Fruit fly (Drosophila melanogaster) whole organism, embryonic: ENCODE measurements around the gene Mgat4b.

Experiments
- Ada2b ChIP-seq: fragments of 200-800 bp; sonication (Bioruptor generic); IDR thresholded peaks from 2 replicates; pipeline ENCODE4 v1.3.6; 2022; ENCODE audit warnings: missing biosample characterization, missing genetic modification characterization
- Adf1 ChIP-seq: fragments of 200-800 bp; sonication (Bioruptor generic); IDR thresholded peaks from 2 replicates; pipeline ENCODE4 v1.3.6; 2022; ENCODE audit warnings: missing biosample characterization, missing genetic modification characterization
- B-H1 ChIP-seq: fragments of 200-800 bp; sonication (Bioruptor generic); IDR thresholded peaks from 3 replicates; pipeline ENCODE4 v1.3.6; 2022; ENCODE audit warnings: missing biosample characterization, missing genetic modification characterization
- CG11093 ChIP-seq: fragments of 200-800 bp; sonication (Bioruptor generic); IDR thresholded peaks from 3 replicates; pipeline ENCODE4 v1.3.6; 2022; ENCODE audit warnings: missing biosample characterization, missing genetic modification characterization
- CG11247 ChIP-seq: fragments of 200-800 bp; sonication (Bioruptor generic); IDR thresholded peaks from 2 replicates; pipeline ENCODE4 v1.3.6; 2022; ENCODE audit warnings: missing biosample characterization, missing genetic modification characterization
- CG12071 ChIP-seq: fragments of 200-800 bp; sonication (Bioruptor generic); optimal IDR thresholded peaks from 3 replicates; lab custom pipeline; 2018; ENCODE audit warnings: missing biosample characterization, mild to moderate bottlenecking, missing genetic modification characterization
- CG12299 ChIP-seq: fragments of 200-800 bp; sonication (Bioruptor generic); optimal IDR thresholded peaks from 2 replicates; lab custom pipeline; 2018; ENCODE audit warnings: missing biosample characterization, mild to moderate bottlenecking, missing genetic modification characterization
- CG16863 ChIP-seq: fragments of 200-800 bp; sonication (Bioruptor generic); optimal IDR thresholded peaks from 3 replicates; lab custom pipeline; 2016; ENCODE audit warnings: missing biosample characterization, missing genetic modification characterization
- CG17359 ChIP-seq: fragments of 200-800 bp; sonication (Bioruptor generic); optimal IDR thresholded peaks from 3 replicates; lab custom pipeline; 2018; ENCODE audit warnings: missing biosample characterization, mild to moderate bottlenecking, missing genetic modification characterization, moderate library complexity
- CG2712 ChIP-seq: fragments of 200-800 bp; optimal IDR thresholded peaks from 3 replicates; lab custom pipeline; 2019; ENCODE audit warnings: missing biosample characterization, mild to moderate bottlenecking, missing genetic modification characterization, moderate library complexity
- CG32767 ChIP-seq: fragments of 200-800 bp; sonication (Bioruptor generic); IDR thresholded peaks from 2 replicates; pipeline ENCODE4 v1.3.6; 2022; ENCODE audit warnings: missing biosample characterization, missing genetic modification characterization
- CG4360 ChIP-seq: fragments of 200-800 bp; sonication (Bioruptor generic); IDR thresholded peaks from 2 replicates; pipeline ENCODE4 v1.3.6; 2022; ENCODE audit warnings: missing biosample characterization, missing genetic modification characterization
- CG6791 ChIP-seq: fragments of 200-800 bp; sonication (Bioruptor generic); IDR thresholded peaks from 3 replicates; pipeline ENCODE4 v1.3.6; 2022; ENCODE audit warnings: missing biosample characterization, missing genetic modification characterization; ENCODE audit not compliant: partially characterized antibody
- CG8281 ChIP-seq: fragments of 200-800 bp; sonication (Bioruptor generic); optimal IDR thresholded peaks from 2 replicates; lab custom pipeline; 2018; ENCODE audit warnings: missing biosample characterization, mild to moderate bottlenecking, missing genetic modification characterization, moderate library complexity
- CG9609 ChIP-seq: fragments of 200-800 bp; sonication (Bioruptor generic); optimal IDR thresholded peaks from 3 replicates; lab custom pipeline; 2016; ENCODE audit warnings: missing biosample characterization, missing genetic modification characterization
- D19B ChIP-seq: fragments of 200-800 bp; sonication (Bioruptor generic); optimal IDR thresholded peaks from 2 replicates; lab custom pipeline; 2017; ENCODE audit warnings: missing biosample characterization, mild to moderate bottlenecking, missing genetic modification characterization
- Dip2 ChIP-seq: fragments of 200-800 bp; sonication (Bioruptor generic); IDR thresholded peaks from 2 replicates; pipeline ENCODE4 v1.3.6; 2022; ENCODE audit warnings: missing biosample characterization, missing genetic modification characterization
- Dip3 ChIP-seq: fragments of 200-800 bp; sonication (Bioruptor generic); optimal IDR thresholded peaks from 3 replicates; lab custom pipeline; 2016; ENCODE audit warnings: missing biosample characterization, missing genetic modification characterization
- E2f2 ChIP-seq: fragments of 200-800 bp; sonication (Bioruptor generic); IDR thresholded peaks from 2 replicates; pipeline ENCODE4 v1.3.6; 2022; ENCODE audit warnings: missing biosample characterization, missing genetic modification characterization
- Ets97D ChIP-seq: fragments of 200-800 bp; sonication (Bioruptor generic); optimal IDR thresholded peaks from 3 replicates; lab custom pipeline; 2016; ENCODE audit warnings: missing biosample characterization, missing genetic modification characterization
- HHEX ChIP-seq: fragments of 200-800 bp; sonication (Bioruptor generic); optimal IDR thresholded peaks from 3 replicates; lab custom pipeline; 2017; ENCODE audit warnings: missing biosample characterization, mild to moderate bottlenecking, missing genetic modification characterization, missing genetic modification reagents
- Lpt ChIP-seq: fragments of >200 bp; optimal IDR thresholded peaks from 2 replicates; lab custom pipeline; 2018; ENCODE audit warnings: missing biosample characterization, missing genetic modification characterization
- NFAT ChIP-seq: fragments of 200-800 bp; sonication (Bioruptor generic); IDR thresholded peaks from 2 replicates; pipeline ENCODE4 v1.3.6; 2022; ENCODE audit warnings: missing biosample characterization, missing genetic modification characterization
- Optix ChIP-seq: fragments of 200-800 bp; sonication (Bioruptor generic); IDR thresholded peaks from 3 replicates; pipeline ENCODE4 v1.3.6; 2022; ENCODE audit warnings: missing biosample characterization, missing genetic modification characterization
- PHDP ChIP-seq: fragments of 200-800 bp; sonication (Bioruptor generic); optimal IDR thresholded peaks from 3 replicates; lab custom pipeline; 2018; ENCODE audit warnings: missing biosample characterization, mild to moderate bottlenecking, missing genetic modification characterization, moderate library complexity
- Spps ChIP-seq: fragments of 200-800 bp; sonication (Bioruptor generic); optimal IDR thresholded peaks from 2 replicates; lab custom pipeline; 2018; ENCODE audit warnings: missing biosample characterization, mild to moderate bottlenecking, missing genetic modification characterization
- bab2 ChIP-seq: fragments of 200-800 bp; sonication (Bioruptor generic); optimal IDR thresholded peaks from 2 replicates; lab custom pipeline; 2016; ENCODE audit warnings: missing biosample characterization, missing genetic modification characterization
- bigmax ChIP-seq: fragments of 200-800 bp; sonication (Bioruptor generic); optimal IDR thresholded peaks from 2 replicates; lab custom pipeline; 2018; ENCODE audit warnings: missing biosample characterization, mild to moderate bottlenecking, missing genetic modification characterization
- bowl ChIP-seq: fragments of 200-800 bp; sonication (Bioruptor generic); IDR thresholded peaks from 2 replicates; pipeline ENCODE4 v1.3.6; 2022; ENCODE audit warnings: missing biosample characterization, missing genetic modification characterization
- br ChIP-seq: fragments of >200 bp; optimal IDR thresholded peaks from 2 replicates; lab custom pipeline; 2017
- caup ChIP-seq: fragments of 200-800 bp; sonication (Bioruptor generic); optimal IDR thresholded peaks from 3 replicates; lab custom pipeline; 2017; ENCODE audit warnings: missing biosample characterization, mild to moderate bottlenecking, missing genetic modification characterization, moderate library complexity; ENCODE audit not compliant: severe bottlenecking
- chinmo ChIP-seq: fragments of 200-800 bp; sonication (Bioruptor generic); IDR thresholded peaks from 4 replicates; pipeline ENCODE4 v1.3.6; 2022; ENCODE audit warnings: missing biosample characterization, missing genetic modification characterization; ENCODE audit not compliant: partially characterized antibody
- chn ChIP-seq: fragments of 200-800 bp; sonication (Bioruptor generic); optimal IDR thresholded peaks from 2 replicates; lab custom pipeline; 2016; ENCODE audit warnings: missing biosample characterization, missing genetic modification characterization
- dati ChIP-seq: fragments of 200-800 bp; sonication (Bioruptor generic); IDR thresholded peaks from 2 replicates; pipeline ENCODE4 v1.3.6; 2022; ENCODE audit warnings: missing biosample characterization, missing genetic modification characterization
- dmrt11E ChIP-seq: fragments of 200-800 bp; sonication (Bioruptor generic); optimal IDR thresholded peaks from 3 replicates; lab custom pipeline; 2018; ENCODE audit warnings: missing biosample characterization, mild to moderate bottlenecking, missing genetic modification characterization, moderate library complexity
- esg ChIP-seq: fragments of 200-800 bp; sonication (Bioruptor generic); conservative IDR thresholded peaks from 2 replicates; pipeline ENCODE4 v1.3.6; 2022; ENCODE audit warnings: missing biosample characterization, missing genetic modification characterization
- fd96Cb ChIP-seq: fragments of 200-800 bp; sonication (Bioruptor generic); optimal IDR thresholded peaks from 2 replicates; lab custom pipeline; 2018; ENCODE audit warnings: missing biosample characterization, mild to moderate bottlenecking, missing genetic modification characterization, moderate library complexity
- klu ChIP-seq: fragments of 200-800 bp; sonication (Bioruptor generic); IDR thresholded peaks from 2 replicates; pipeline ENCODE4 v1.3.6; 2022; ENCODE audit warnings: missing biosample characterization, missing genetic modification characterization
- lmd ChIP-seq: fragments of 200-800 bp; sonication (Bioruptor generic); IDR thresholded peaks from 2 replicates; pipeline ENCODE4 v1.3.6; 2022; ENCODE audit warnings: missing biosample characterization, missing genetic modification characterization
- nerfin-1 ChIP-seq: fragments of 200-800 bp; sonication (Bioruptor generic); optimal IDR thresholded peaks from 3 replicates; lab custom pipeline; 2019; ENCODE audit warnings: missing biosample characterization, mild to moderate bottlenecking, missing genetic modification characterization, moderate library complexity
- nerfin-2 ChIP-seq: fragments of 200-800 bp; sonication (Bioruptor generic); IDR thresholded peaks from 2 replicates; pipeline ENCODE4 v1.3.6; 2022; ENCODE audit warnings: missing biosample characterization, missing genetic modification characterization; ENCODE audit not compliant: partially characterized antibody
- nmo ChIP-seq: fragments of 200-800 bp; sonication (Bioruptor generic); optimal IDR thresholded peaks from 2 replicates; lab custom pipeline; 2018; ENCODE audit warnings: missing biosample characterization, mild to moderate bottlenecking, missing genetic modification characterization, moderate library complexity
- p53 ChIP-seq: fragments of 200-800 bp; sonication (Bioruptor generic); optimal IDR thresholded peaks from 2 replicates; lab custom pipeline; 2016; ENCODE audit warnings: missing biosample characterization, missing genetic modification characterization
- peb ChIP-seq: fragments of 200-800 bp; sonication (Bioruptor generic); IDR thresholded peaks from 2 replicates; pipeline ENCODE4 v1.3.6; 2022; ENCODE audit warnings: missing biosample characterization, missing genetic modification characterization
- seq ChIP-seq: fragments of 200-800 bp; sonication (Bioruptor generic); IDR thresholded peaks from 2 replicates; pipeline ENCODE4 v1.3.6; 2022; ENCODE audit warnings: missing biosample characterization, missing genetic modification characterization
- sisA ChIP-seq: fragments of 200-800 bp; sonication (Bioruptor generic); IDR thresholded peaks from 2 replicates; pipeline ENCODE4 v1.3.6; 2022; ENCODE audit warnings: missing biosample characterization, missing genetic modification characterization
- stwl ChIP-seq: fragments of 200-800 bp; sonication (Bioruptor generic); optimal IDR thresholded peaks from 3 replicates; lab custom pipeline; 2018; ENCODE audit warnings: missing biosample characterization, mild to moderate bottlenecking, missing genetic modification characterization, moderate library complexity
- wek ChIP-seq: fragments of 200-800 bp; sonication (Bioruptor generic); optimal IDR thresholded peaks from 3 replicates; lab custom pipeline; 2018; ENCODE audit warnings: missing biosample characterization, mild to moderate bottlenecking, missing genetic modification characterization, moderate library complexity
- zen ChIP-seq: fragments of 200-800 bp; sonication (Bioruptor generic); optimal IDR thresholded peaks from 3 replicates; lab custom pipeline; 2018; ENCODE audit warnings: missing biosample characterization, mild to moderate bottlenecking, missing genetic modification characterization, moderate library complexity

Gene Mgat4b

DNA sequence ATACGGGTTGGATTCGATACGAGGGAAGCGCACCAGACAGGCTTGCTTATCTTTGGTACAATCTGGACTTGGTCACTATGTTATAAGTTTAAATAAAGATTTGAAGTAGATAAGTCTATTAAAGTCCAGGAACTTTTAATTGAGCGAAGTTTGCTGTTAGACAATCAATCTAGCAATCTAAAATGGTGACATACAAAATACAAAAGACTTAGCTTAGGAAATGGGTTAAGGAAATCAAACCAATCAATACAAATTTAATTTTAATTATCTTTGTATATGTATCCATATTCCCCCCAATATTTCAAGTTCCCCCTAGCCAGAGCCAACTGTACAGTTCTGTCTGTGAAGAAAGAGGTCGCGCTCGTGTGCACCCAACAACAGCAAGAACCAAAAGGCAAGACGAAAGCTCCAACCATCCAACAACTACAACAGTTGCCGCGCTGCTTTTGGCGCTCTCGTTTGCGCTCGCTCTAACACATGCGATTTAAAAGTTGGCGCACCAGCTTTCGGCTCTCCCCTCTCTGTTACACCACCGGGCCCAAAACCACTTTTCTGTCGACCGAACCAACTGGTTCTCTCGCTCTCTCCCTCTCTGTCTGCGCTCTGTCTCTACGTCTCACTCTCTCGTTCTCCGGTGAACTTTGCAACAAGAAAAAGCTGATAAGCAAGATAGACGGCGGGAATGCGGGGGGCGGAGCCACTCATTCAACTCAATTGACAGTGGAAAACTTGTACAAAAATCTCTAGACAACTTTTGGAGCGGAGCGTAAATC is 12.9 kb downstream of the Mgat4b start (continued):
- TF ChIP-seq CG32767 (peak; percentile 71; the same call in 1 of the 2 replicates), peb (GFP tag; lab: Robert Waterston, UW) (no peak; the same call in 1 of the 2 replicates), Ets97D (GFP tag; lab: Kevin White, UChicago) (peak; percentile 22), nerfin-2 (GFP tag; lab: Robert Waterston, UW) (no peak), br (lab: Kevin White, UChicago) (no peak), NFAT (peak; percentile 39; the same call in 1 of the 2 replicates), CG2712 (tag; lab: Kevin White, UChicago) (peak; percentile 88), Spps (tag; lab: Kevin White, UChicago) (no peak), CG9609 (GFP tag; lab: Kevin White, UChicago) (peak; percentile 66), CG11247 (GFP tag; lab: Robert Waterston, UW) (peak; percentile 75), seq (GFP tag; lab: Robert Waterston, UW) (peak; percentile 89), CG12071 (peak; percentile 68), CG11093 (GFP tag; lab: Robert Waterston, UW) (peak; percentile 85), CG17359 (tag; lab: Kevin White, UChicago) (peak; percentile 87), esg (peak; percentile 79), chinmo (GFP tag; lab: Robert Waterston, UW) (peak; percentile 98; the same call in 3 of the 4 replicates), bab2 (GFP tag; lab: Kevin White, UChicago) (peak; percentile 83), HHEX (peak; percentile 85), bigmax (GFP tag; lab: Kevin White, UChicago) (no peak), CG4360 (GFP tag; lab: Robert Waterston, UW) (no peak; the same call in none of the 2 replicates), p53 (GFP tag; lab: Kevin White, UChicago) (no peak), Adf1 (GFP tag; lab: Robert Waterston, UW) (peak; percentile 87), nmo (GFP tag; lab: Kevin White, UChicago) (peak; percentile 93), bowl (GFP tag; lab: Robert Waterston, UW) (no peak), sisA (GFP tag; lab: Robert Waterston, UW) (peak; percentile 86), wek (no peak), CG8281 (peak; percentile 76), Ada2b (GFP tag; lab: Robert Waterston, UW) (peak; percentile 81), fd96Cb (peak; percentile 88), CG12299 (tag; lab: Kevin White, UChicago) (peak; percentile 57), nerfin-1 (tag; lab: Kevin White, UChicago) (peak; percentile 77), dati (GFP tag; lab: Robert Waterston, UW) (0 out of 2 replicates have a peak, but pooled peaks have one; percentile 9), E2f2 (GFP tag; lab: Robert Waterston, UW) (peak; percentile 59; the same call in 1 of the 2 replicates), caup (peak; percentile 79), dmrt11E (tag; lab: Kevin White, UChicago) (peak; percentile 55), CG6791 (GFP tag; lab: Robert Waterston, UW) (no peak), lmd (GFP tag; lab: Robert Waterston, UW) (peak; percentile 91), Lpt (GFP tag; lab: Kevin White, UChicago) (no peak), Dip3 (GFP tag; lab: Kevin White, UChicago) (peak; percentile 80), stwl (tag; lab: Kevin White, UChicago) (no peak), D19B (GFP tag; lab: Kevin White, UChicago) (peak; percentile 80), B-H1 (GFP tag; lab: Robert Waterston, UW) (peak; percentile 77), Dip2 (GFP tag; lab: Robert Waterston, UW) (no peak; the same call in 1 of the 2 replicates), zen (peak; percentile 32), PHDP (tag; lab: Kevin White, UChicago) (peak; percentile 87), chn (GFP tag; lab: Kevin White, UChicago) (peak; percentile 66), Optix (GFP tag; lab: Robert Waterston, UW) (peak; percentile 49; the same call in 1 of the 3 replicates), klu (GFP tag; lab: Robert Waterston, UW) (peak; percentile 66), CG16863 (peak; percentile 62)
